Fruit fly (Drosophila melanogaster) whole organism, prepupa: Measurements from ENCODE around the gene alpha-Est8.

ENCODE experiments used
- CG6854 ChIP-seq: fragments of 200-800 bp; sonication (Bioruptor generic); optimal IDR thresholded peaks from 2 replicates; lab custom pipeline; 2017; ENCODE audit warnings: missing biosample characterization, mild to moderate bottlenecking, missing genetic modification characterization
- Sox102F ChIP-seq: fragments of 200-800 bp; sonication (Bioruptor generic); optimal IDR thresholded peaks from 2 replicates; lab custom pipeline; 2016; ENCODE audit warnings: missing biosample characterization, mild to moderate bottlenecking, missing genetic modification characterization
- salr ChIP-seq, 2 experiments: fragments of 200-800 bp; sonication (Bioruptor generic); optimal IDR thresholded peaks; 3 replicates each; lab custom pipeline; 2016 to 2018; ENCODE audit warnings: missing biosample characterization in 2 of 2, missing genetic modification characterization in 2 of 2, mild to moderate bottlenecking in 1 of 2

DNA sequence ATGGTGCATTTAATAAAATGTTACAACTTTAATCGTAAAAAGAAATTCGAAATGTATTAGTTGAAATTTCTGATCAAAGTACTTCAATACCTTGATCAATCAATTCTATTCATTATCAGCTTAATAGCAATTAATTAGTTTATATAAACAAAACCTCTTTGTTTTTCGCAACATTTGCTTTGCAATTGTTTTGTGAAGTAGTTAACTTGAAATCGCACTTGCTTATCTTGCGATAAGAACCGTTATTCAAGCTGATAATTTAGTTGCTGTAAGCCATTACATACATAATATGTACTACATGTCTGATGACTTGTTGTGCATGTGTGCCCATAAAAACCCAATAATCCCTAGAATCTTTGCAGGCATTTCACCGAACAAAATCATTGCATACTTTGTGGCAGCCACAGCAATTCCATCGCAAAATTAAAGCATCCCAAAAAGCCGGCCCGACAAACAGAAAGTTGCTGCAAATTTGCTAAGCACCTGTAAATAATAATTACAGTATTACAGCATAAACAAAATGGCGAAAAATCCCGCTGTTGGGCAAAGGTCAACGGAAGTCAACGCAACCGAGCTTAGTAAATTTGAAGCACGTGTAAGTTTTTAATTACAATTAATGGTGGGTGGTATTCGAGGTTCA, 7.2 kb downstream of the alpha-Est8 start:
- TF ChIP-seq Sox102F (GFP tag; lab: Kevin White, UChicago) (no peak), salr (GFP tag; optimal IDR thresholded peaks at IDR 0.05; lab: Kevin White, UChicago) (no peak), CG6854 (GFP tag; lab: Kevin White, UChicago) (no peak)
